Worm (Caenorhabditis elegans): ENCODE data around the gene egl-15.

egl-15 gene

ce11 chrX:11031869-11032268 lies 15.7 kb downstream of the egl-15 start:
- TF ChIP-seq elt-3 (tag; optimal IDR thresholded peaks at IDR 0.05) (no peak), ces-1 (GFP tag; optimal IDR thresholded peaks at IDR 0.05) (peak; percentile 68)

- no peak for TF ChIP-seq unc-39 (tag; optimal IDR thresholded peaks at IDR 0.05)
- no peak for TF ChIP-seq unc-120 (tag; optimal IDR thresholded peaks at IDR 0.05; ENCODE audit: poor library complexity, severe bottlenecking)
- no peak for TF ChIP-seq cnd-1 (tag; optimal IDR thresholded peaks at IDR 0.05)
- TF ChIP-seq ceh-43 (GFP tag; optimal IDR thresholded peaks at IDR 0.05), result no peak
- no peak for TF ChIP-seq elt-1 (tag; optimal IDR thresholded peaks at IDR 0.05; ENCODE audit: borderline replicate concordance, insufficient read depth)
These were observed 16.2 kb downstream of the egl-15 start for ce11 chrX:11032412-11032811.

ce11 chrX:11033128-11033951 lies 17.1 kb downstream of the egl-15 start:
- TF ChIP-seq blmp-1 (tag; optimal IDR thresholded peaks at IDR 0.05), result no peak
- TF ChIP-seq ces-1 (GFP tag; optimal IDR thresholded peaks at IDR 0.05), result peak; percentile 92
- peak; percentile 41 for TF ChIP-seq mls-2 (tag; optimal IDR thresholded peaks at IDR 0.05)

ce11 chrX:11033952-11034287 lies 17.7 kb downstream of the egl-15 start:
- TF ChIP-seq cnd-1 (tag; optimal IDR thresholded peaks at IDR 0.05), result no peak
- TF ChIP-seq ces-1 (GFP tag; optimal IDR thresholded peaks at IDR 0.05), result peak; percentile 48

- no peak for TF ChIP-seq ham-2 (GFP tag; optimal IDR thresholded peaks at IDR 0.05)
- no peak for TF ChIP-seq elt-3 (tag; optimal IDR thresholded peaks at IDR 0.05)
- no peak for TF ChIP-seq nhr-76 (tag; optimal IDR thresholded peaks at IDR 0.05)
- peak; percentile 33 for TF ChIP-seq mep-1 (tag; optimal IDR thresholded peaks at IDR 0.05)
- peak; percentile 2 for TF ChIP-seq mls-2 (tag; optimal IDR thresholded peaks at IDR 0.05)
- peak; percentile 56 for TF ChIP-seq unc-120 (tag; optimal IDR thresholded peaks at IDR 0.05; ENCODE audit: poor library complexity, severe bottlenecking)
- peak; percentile 6 for TF ChIP-seq cnd-1 (tag; optimal IDR thresholded peaks at IDR 0.05)
- no peak for TF ChIP-seq nhr-28 (tag; optimal IDR thresholded peaks at IDR 0.05)
- TF ChIP-seq zip-8 (tag; optimal IDR thresholded peaks at IDR 0.05), result no peak
- peak; percentile 78 for TF ChIP-seq ces-1 (GFP tag; optimal IDR thresholded peaks at IDR 0.05)
- TF ChIP-seq elt-1 (tag; optimal IDR thresholded peaks at IDR 0.05; ENCODE audit: borderline replicate concordance, insufficient read depth), result no peak
- TF ChIP-seq ceh-43 (GFP tag; optimal IDR thresholded peaks at IDR 0.05), result no peak
- no peak for TF ChIP-seq ceh-39 (tag; optimal IDR thresholded peaks at IDR 0.05)
- TF ChIP-seq hlh-1 (tag; optimal IDR thresholded peaks at IDR 0.05), result no peak
- TF ChIP-seq lsy-2 (tag; optimal IDR thresholded peaks at IDR 0.05), result no peak
- no peak for TF ChIP-seq M03D4.4 (tag; optimal IDR thresholded peaks at IDR 0.05)
- no peak for TF ChIP-seq sem-2 (GFP tag; optimal IDR thresholded peaks at IDR 0.05)
- TF ChIP-seq sptf-1 (tag; optimal IDR thresholded peaks at IDR 0.05), result peak; percentile 32
- TF ChIP-seq nhr-2 (tag; optimal IDR thresholded peaks at IDR 0.05), result no peak
These were observed 18.4 kb downstream of the egl-15 start for ce11 chrX:11034430-11035117.

- TF ChIP-seq nhr-76 (tag; optimal IDR thresholded peaks at IDR 0.05) (no peak), nhr-2 (tag; optimal IDR thresholded peaks at IDR 0.05) (no peak), cnd-1 (tag; optimal IDR thresholded peaks at IDR 0.05) (no peak), unc-120 (tag; optimal IDR thresholded peaks at IDR 0.05; ENCODE audit: poor library complexity, severe bottlenecking) (peak; percentile 83), sem-2 (GFP tag; optimal IDR thresholded peaks at IDR 0.05) (no peak), elt-1 (tag; optimal IDR thresholded peaks at IDR 0.05; ENCODE audit: borderline replicate concordance, insufficient read depth) (no peak), nhr-237 (tag; optimal IDR thresholded peaks at IDR 0.05) (no peak), ham-2 (GFP tag; optimal IDR thresholded peaks at IDR 0.05) (no peak), lin-32 (GFP tag; optimal IDR thresholded peaks at IDR 0.05) (no peak), lin-13 (tag; optimal IDR thresholded peaks at IDR 0.05) (no peak), ceh-83 (GFP tag; optimal IDR thresholded peaks at IDR 0.05) (no peak), snpc-4 (tag; optimal IDR thresholded peaks at IDR 0.05) (no peak), elt-3 (tag; optimal IDR thresholded peaks at IDR 0.05) (no peak), nhr-12 (tag; optimal IDR thresholded peaks at IDR 0.05) (no peak), M03D4.4 (tag; optimal IDR thresholded peaks at IDR 0.05) (peak; percentile 11), mab-5 (tag; optimal IDR thresholded peaks at IDR 0.05) (no peak), ceh-43 (GFP tag; optimal IDR thresholded peaks at IDR 0.05) (no peak), hlh-1 (tag; optimal IDR thresholded peaks at IDR 0.05) (peak; percentile 98), ztf-11 (tag; optimal IDR thresholded peaks at IDR 0.05) (no peak), bed-3 (GFP tag; optimal IDR thresholded peaks at IDR 0.05) (no peak), mep-1 (tag; optimal IDR thresholded peaks at IDR 0.05) (no peak), unc-39 (tag; optimal IDR thresholded peaks at IDR 0.05) (no peak), zip-8 (tag; optimal IDR thresholded peaks at IDR 0.05) (no peak), drap-1 (GFP tag; optimal IDR thresholded peaks at IDR 0.05) (no peak), pha-4 (tag; optimal IDR thresholded peaks at IDR 0.05) (no peak), mls-2 (tag; optimal IDR thresholded peaks at IDR 0.05) (no peak), flh-1 (GFP tag; optimal IDR thresholded peaks at IDR 0.05) (no peak), lsy-2 (tag; optimal IDR thresholded peaks at IDR 0.05) (no peak), ceh-39 (tag; optimal IDR thresholded peaks at IDR 0.05) (no peak), tbx-8 (GFP tag; optimal IDR thresholded peaks at IDR 0.05) (no peak), unc-62 (GFP tag; optimal IDR thresholded peaks at IDR 0.05) (peak; percentile 88), nhr-28 (tag; optimal IDR thresholded peaks at IDR 0.05) (no peak)
These were observed 19.4 kb downstream of the egl-15 start for ce11 chrX:11035563-11035962.

All from whole organism, mixed stage, embryonic.